Worm (Caenorhabditis elegans): ENCODE measurements around the gene srd-34.

DNA sequence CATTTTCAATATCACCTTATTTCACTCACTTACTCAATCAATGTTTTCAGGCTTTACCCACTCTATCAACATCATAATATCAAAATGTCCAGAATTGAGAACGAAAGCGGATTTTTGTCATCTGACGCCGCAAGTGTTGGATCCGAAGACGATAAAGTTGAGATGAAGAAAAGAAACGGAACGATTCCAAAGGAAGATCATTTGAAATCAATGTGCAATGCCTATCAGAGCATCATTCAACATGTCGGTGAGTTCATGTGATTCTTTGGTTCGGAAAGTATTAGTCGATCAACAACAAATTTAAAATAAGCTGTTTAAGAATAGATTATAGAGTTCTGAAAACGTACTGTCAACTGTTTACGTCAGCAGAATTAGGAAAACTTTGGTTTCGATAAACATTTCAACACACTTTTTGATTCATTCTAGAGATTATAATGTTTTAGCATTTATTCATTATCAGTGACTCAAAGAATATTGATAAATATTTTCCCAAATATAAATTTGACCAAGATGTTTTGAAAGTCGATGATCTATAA, 16.0 kb upstream of the srd-34 start, which contains the start of gene cat-4:
- no peak for TF ChIP-seq R02D3.7 (tag; optimal IDR thresholded peaks at IDR 0.05)
- TF ChIP-seq ceh-28 (tag; optimal IDR thresholded peaks at IDR 0.05): no peak
- TF ChIP-seq ztf-11 (tag; optimal IDR thresholded peaks at IDR 0.05): no peak
- no peak for TF ChIP-seq mdl-1 (tag; optimal IDR thresholded peaks at IDR 0.05)
- no peak for TF ChIP-seq lin-39 (tag; optimal IDR thresholded peaks at IDR 0.05)
- TF ChIP-seq ZK546.5 (tag; optimal IDR thresholded peaks at IDR 0.05): no peak
- no peak for TF ChIP-seq snpc-4 (tag; optimal IDR thresholded peaks at IDR 0.05)
- TF ChIP-seq tbx-2 (tag; optimal IDR thresholded peaks at IDR 0.05): no peak
- TF ChIP-seq unc-62 (GFP tag; optimal IDR thresholded peaks at IDR 0.05): no peak
- TF ChIP-seq nhr-25 (tag; optimal IDR thresholded peaks at IDR 0.05): no peak
- no peak for TF ChIP-seq fkh-10 (GFP tag; optimal IDR thresholded peaks at IDR 0.05)
